Worm (Caenorhabditis elegans) whole organism, L3 larva: ENCODE measurements around the gene K02H11.4.

Source experiments
- ama-1 ChIP-seq: fragments of 150-350 bp; optimal IDR thresholded peaks from 2 replicates; lab custom pipeline; 2018
- egl-27 ChIP-seq: sonication (generic microtip); optimal IDR thresholded peaks from 4 replicates; lab custom pipeline; 2017; ENCODE audit warnings: missing biosample characterization, missing genetic modification reagents, missing genetic modification characterization
- fkh-10 ChIP-seq: sonication (generic microtip); optimal IDR thresholded peaks from 2 replicates; lab custom pipeline; 2017; ENCODE audit warnings: missing biosample characterization, missing genetic modification reagents, missing genetic modification characterization
- jun-1 ChIP-seq: fragments of 150-350 bp; optimal IDR thresholded peaks from 2 replicates; lab custom pipeline; 2014; ENCODE audit warnings: missing biosample characterization, missing genetic modification reagents, missing genetic modification characterization
- lin-39 ChIP-seq: fragments of 150-350 bp; optimal IDR thresholded peaks from 2 replicates; lab custom pipeline; 2018; ENCODE audit warnings: missing biosample characterization, missing genetic modification reagents, missing genetic modification characterization
- nhr-237 ChIP-seq: fragments of 150-350 bp; optimal IDR thresholded peaks from 2 replicates; lab custom pipeline; 2014; ENCODE audit warnings: missing biosample characterization, missing genetic modification characterization
- nhr-76 ChIP-seq: fragments of 150-350 bp; sonication (generic microtip); optimal IDR thresholded peaks from 5 replicates; lab custom pipeline; 2014; ENCODE audit warnings: missing biosample characterization, missing genetic modification characterization
- tbx-2 ChIP-seq: sonication (generic microtip); optimal IDR thresholded peaks from 2 replicates; lab custom pipeline; 2016; ENCODE audit warnings: mild to moderate bottlenecking, missing genetic modification characterization, missing compliant biosample characterization
- zag-1 ChIP-seq: fragments of 150-350 bp; optimal IDR thresholded peaks from 2 replicates; lab custom pipeline; 2014; ENCODE audit warnings: missing biosample characterization, missing genetic modification characterization
- ztf-4 ChIP-seq: fragments of 150-350 bp; optimal IDR thresholded peaks from 2 replicates; lab custom pipeline; 2014; ENCODE audit warnings: missing biosample characterization, missing genetic modification characterization

ce11 chrV:1531159-1531558 is at the start of gene K02H11.4:
- TF ChIP-seq nhr-237 (tag; lab: Kevin White, UChicago) (no peak), ama-1 (lab: Kevin White, UChicago) (no peak), lin-39 (tag; lab: Kevin White, UChicago) (no peak), jun-1 (tag; lab: Kevin White, UChicago) (no peak), tbx-2 (tag; lab: Kevin White, UChicago) (no peak), egl-27 (no peak), zag-1 (tag; lab: Kevin White, UChicago) (no peak), fkh-10 (GFP tag; lab: Kevin White, UChicago) (no peak), nhr-76 (tag; lab: Kevin White, UChicago) (no peak), ztf-4 (tag; lab: Kevin White, UChicago) (no peak)
